Fruit fly (Drosophila melanogaster): ENCODE data around the gene CG31102.
A peak's percentile ranks its signal among the peaks of the same experiment; 100 is the strongest.

The CG31102 gene

dm6 chr3R:25277112-25277511 is 18.3 kb downstream of the CG31102 start, which contains the start of gene CG10513:
TSS of gene CG10513 (minus strand) at chr3R:25277212.
- TF ChIP-seq cnc (optimal IDR thresholded peaks at IDR 0.05): no peak
- no peak for TF ChIP-seq CG12768 (GFP tag; optimal IDR thresholded peaks at IDR 0.05)
- no peak for TF ChIP-seq tj (GFP tag; optimal IDR thresholded peaks at IDR 0.05)
- TF ChIP-seq CG14711 (tag; optimal IDR thresholded peaks at IDR 0.05): no peak
- TF ChIP-seq CG33017 (tag; optimal IDR thresholded peaks at IDR 0.05): no peak
- no peak for TF ChIP-seq CG7101 (tag; optimal IDR thresholded peaks at IDR 0.05)
- no peak for TF ChIP-seq Clk (GFP tag; optimal IDR thresholded peaks at IDR 0.05)
- no peak for TF ChIP-seq CG7045 (GFP tag; optimal IDR thresholded peaks at IDR 0.05)
- TF ChIP-seq ovo (GFP tag; optimal IDR thresholded peaks at IDR 0.05): no peak
- no peak for TF ChIP-seq bab1 (GFP tag; optimal IDR thresholded peaks at IDR 0.05)
- no peak for TF ChIP-seq Mnt (GFP tag; optimal IDR thresholded peaks at IDR 0.05)
- TF ChIP-seq CG5204 (GFP tag; optimal IDR thresholded peaks at IDR 0.05): no peak
- no peak for TF ChIP-seq kay (GFP tag; ENCODE audit: borderline replicate concordance)
- TF ChIP-seq Hr96 (GFP tag; optimal IDR thresholded peaks at IDR 0.05): no peak
- no peak for TF ChIP-seq cic (GFP tag; optimal IDR thresholded peaks at IDR 0.05)
- no peak for TF ChIP-seq pad (GFP tag; optimal IDR thresholded peaks at IDR 0.05)

- TF ChIP-seq CG11617 (GFP tag; optimal IDR thresholded peaks at IDR 0.05) (peak; percentile 62), CG5204 (GFP tag; optimal IDR thresholded peaks at IDR 0.05) (peak; percentile 34), toe (GFP tag; optimal IDR thresholded peaks at IDR 0.05) (no peak), Crg-1 (GFP tag; optimal IDR thresholded peaks at IDR 0.05) (peak; percentile 11), Clk (GFP tag; optimal IDR thresholded peaks at IDR 0.05) (no peak), CG33017 (tag; optimal IDR thresholded peaks at IDR 0.05) (peak; percentile 71), Mnt (GFP tag; optimal IDR thresholded peaks at IDR 0.05) (peak; percentile 19), cic (GFP tag; optimal IDR thresholded peaks at IDR 0.05) (peak; percentile 97), CG7101 (tag; optimal IDR thresholded peaks at IDR 0.05) (peak; percentile 65), CG1620 (GFP tag; optimal IDR thresholded peaks at IDR 0.05) (no peak), kay (GFP tag; ENCODE audit: borderline replicate concordance) (peak; percentile 94), pad (GFP tag; optimal IDR thresholded peaks at IDR 0.05) (peak; percentile 44), tj (GFP tag; optimal IDR thresholded peaks at IDR 0.05) (no peak), CG7045 (GFP tag; optimal IDR thresholded peaks at IDR 0.05) (peak; percentile 80), CG14711 (tag; optimal IDR thresholded peaks at IDR 0.05) (peak; percentile 22), ovo (GFP tag; optimal IDR thresholded peaks at IDR 0.05) (peak; percentile 20), CG12768 (GFP tag; optimal IDR thresholded peaks at IDR 0.05) (peak; percentile 58), Hr96 (GFP tag; optimal IDR thresholded peaks at IDR 0.05) (no peak)
Measured at dm6 chr3R:25275276-25275675, 20.1 kb downstream of the CG31102 start.

DNA sequence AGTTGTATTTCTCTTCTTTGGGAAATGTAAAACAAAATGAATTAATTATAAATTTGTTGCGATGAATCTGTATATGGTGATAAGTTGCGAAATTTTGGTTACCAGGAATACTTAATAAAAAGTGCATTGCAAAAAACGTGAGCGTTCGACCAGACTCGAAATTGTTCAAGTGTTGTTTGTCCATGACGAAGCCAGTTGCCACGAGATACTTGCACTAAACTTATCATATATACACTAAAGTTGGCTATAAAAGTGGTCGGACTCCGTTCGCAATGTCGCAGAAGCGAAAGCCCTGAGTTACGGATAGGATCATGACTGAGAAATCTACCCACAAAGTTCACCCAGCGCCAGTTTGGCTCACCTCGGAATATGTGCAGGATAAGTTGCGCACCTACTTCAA is 21.9 kb downstream of the CG31102 start, which contains the start of gene CG11878:
Gene CG11878 (plus strand): TSS at position 301 of the 400 bp plus-strand sequence.
- TF ChIP-seq cic (GFP tag; optimal IDR thresholded peaks at IDR 0.05) (peak; percentile 0), pad (GFP tag; optimal IDR thresholded peaks at IDR 0.05) (no peak)

- TF ChIP-seq cic (GFP tag; optimal IDR thresholded peaks at IDR 0.05) (no peak), toe (GFP tag; optimal IDR thresholded peaks at IDR 0.05) (no peak), CG11617 (GFP tag; optimal IDR thresholded peaks at IDR 0.05) (no peak), pad (GFP tag; optimal IDR thresholded peaks at IDR 0.05) (no peak), CG5204 (GFP tag; optimal IDR thresholded peaks at IDR 0.05) (no peak), Hr96 (GFP tag; optimal IDR thresholded peaks at IDR 0.05) (no peak), CG1620 (GFP tag; optimal IDR thresholded peaks at IDR 0.05) (no peak), ovo (GFP tag; optimal IDR thresholded peaks at IDR 0.05) (no peak), CG7045 (GFP tag; optimal IDR thresholded peaks at IDR 0.05) (no peak), CG12768 (GFP tag; optimal IDR thresholded peaks at IDR 0.05) (no peak), CG14711 (tag; optimal IDR thresholded peaks at IDR 0.05) (no peak), Crg-1 (GFP tag; optimal IDR thresholded peaks at IDR 0.05) (no peak), CG33017 (tag; optimal IDR thresholded peaks at IDR 0.05) (no peak), Mnt (GFP tag; optimal IDR thresholded peaks at IDR 0.05) (no peak), cnc (optimal IDR thresholded peaks at IDR 0.05) (no peak), kay (GFP tag; ENCODE audit: borderline replicate concordance) (no peak), Clk (GFP tag; optimal IDR thresholded peaks at IDR 0.05) (no peak), bab1 (GFP tag; optimal IDR thresholded peaks at IDR 0.05) (no peak)
Measured at dm6 chr3R:25269909-25270308, 25.5 kb downstream of the CG31102 start, which contains the start of the genes CG11889 and CG11891. TSS of gene CG11889 (plus strand) at chr3R:25270209. TSS of gene CG11891 (plus strand) at chr3R:25270209.

DNA sequence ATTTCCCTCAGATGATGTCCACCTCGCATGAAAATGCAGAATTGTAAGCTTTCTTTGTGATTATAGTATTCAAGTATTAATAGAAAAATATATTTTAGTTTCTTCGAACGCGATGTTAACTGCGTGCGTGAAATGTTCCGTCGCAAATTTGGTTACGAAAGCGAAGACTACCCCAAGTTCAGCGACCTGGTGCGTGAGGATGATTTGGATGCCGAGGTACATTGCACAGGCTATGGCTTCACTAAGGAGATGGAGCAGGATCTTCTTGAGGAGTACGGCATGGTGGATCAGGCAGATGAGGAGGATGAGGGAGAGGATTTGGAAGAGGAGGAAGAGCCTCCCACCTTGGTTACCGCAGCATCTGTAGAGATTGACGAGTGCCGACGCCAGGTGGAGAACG is 28.6 kb downstream of the CG31102 start:
- TF ChIP-seq toe (GFP tag; optimal IDR thresholded peaks at IDR 0.05) (no peak), Mnt (GFP tag; optimal IDR thresholded peaks at IDR 0.05) (no peak), CG5204 (GFP tag; optimal IDR thresholded peaks at IDR 0.05) (no peak), CG33017 (tag; optimal IDR thresholded peaks at IDR 0.05) (no peak), CG1620 (GFP tag; optimal IDR thresholded peaks at IDR 0.05) (no peak), CG12768 (GFP tag; optimal IDR thresholded peaks at IDR 0.05) (no peak), CG7101 (tag; optimal IDR thresholded peaks at IDR 0.05) (no peak), Crg-1 (GFP tag; optimal IDR thresholded peaks at IDR 0.05) (no peak), bab1 (GFP tag; optimal IDR thresholded peaks at IDR 0.05) (no peak), ovo (GFP tag; optimal IDR thresholded peaks at IDR 0.05) (no peak), Clk (GFP tag; optimal IDR thresholded peaks at IDR 0.05) (no peak), tj (GFP tag; optimal IDR thresholded peaks at IDR 0.05) (no peak), CG7045 (GFP tag; optimal IDR thresholded peaks at IDR 0.05) (no peak), Hr96 (GFP tag; optimal IDR thresholded peaks at IDR 0.05) (no peak), pad (GFP tag; optimal IDR thresholded peaks at IDR 0.05) (no peak), cnc (optimal IDR thresholded peaks at IDR 0.05) (no peak), CG14711 (tag; optimal IDR thresholded peaks at IDR 0.05) (no peak), cic (GFP tag; optimal IDR thresholded peaks at IDR 0.05) (no peak), CG11617 (GFP tag; optimal IDR thresholded peaks at IDR 0.05) (no peak)

- peak; percentile 21 for TF ChIP-seq tj (GFP tag; optimal IDR thresholded peaks at IDR 0.05)
- TF ChIP-seq ovo (GFP tag; optimal IDR thresholded peaks at IDR 0.05): no peak
- no peak for TF ChIP-seq Hr96 (GFP tag; optimal IDR thresholded peaks at IDR 0.05)
- no peak for TF ChIP-seq CG33017 (tag; optimal IDR thresholded peaks at IDR 0.05)
- TF ChIP-seq cic (GFP tag; optimal IDR thresholded peaks at IDR 0.05): peak; percentile 30
- TF ChIP-seq kay (GFP tag; ENCODE audit: borderline replicate concordance): no peak
- no peak for TF ChIP-seq toe (GFP tag; optimal IDR thresholded peaks at IDR 0.05)
- TF ChIP-seq CG11617 (GFP tag; optimal IDR thresholded peaks at IDR 0.05): peak; percentile 18
- peak; percentile 26 for TF ChIP-seq pad (GFP tag; optimal IDR thresholded peaks at IDR 0.05)
- TF ChIP-seq cnc (optimal IDR thresholded peaks at IDR 0.05): no peak
- TF ChIP-seq Clk (GFP tag; optimal IDR thresholded peaks at IDR 0.05): peak; percentile 3
- peak; percentile 39 for TF ChIP-seq CG7101 (tag; optimal IDR thresholded peaks at IDR 0.05)
- TF ChIP-seq bab1 (GFP tag; optimal IDR thresholded peaks at IDR 0.05): peak; percentile 73
- TF ChIP-seq CG12768 (GFP tag; optimal IDR thresholded peaks at IDR 0.05): no peak
- peak; percentile 4 for TF ChIP-seq Crg-1 (GFP tag; optimal IDR thresholded peaks at IDR 0.05)
- peak; percentile 100 for TF ChIP-seq Mnt (GFP tag; optimal IDR thresholded peaks at IDR 0.05)
- no peak for TF ChIP-seq CG1620 (GFP tag; optimal IDR thresholded peaks at IDR 0.05)
- TF ChIP-seq CG14711 (tag; optimal IDR thresholded peaks at IDR 0.05): peak; percentile 4
- TF ChIP-seq CG7045 (GFP tag; optimal IDR thresholded peaks at IDR 0.05): no peak
- TF ChIP-seq CG5204 (GFP tag; optimal IDR thresholded peaks at IDR 0.05): no peak
Measured at dm6 chr3R:25265589-25266201, 29.7 kb downstream of the CG31102 start, which contains the start of the genes GlnRS and RIOK2. TSS of gene GlnRS (minus strand) at chr3R:25265721. TSS of gene RIOK2 (plus strand) at chr3R:25265844.
